Fruit fly (Drosophila melanogaster): ENCODE data around the gene Ras64B.

Ras64B gene

DNA sequence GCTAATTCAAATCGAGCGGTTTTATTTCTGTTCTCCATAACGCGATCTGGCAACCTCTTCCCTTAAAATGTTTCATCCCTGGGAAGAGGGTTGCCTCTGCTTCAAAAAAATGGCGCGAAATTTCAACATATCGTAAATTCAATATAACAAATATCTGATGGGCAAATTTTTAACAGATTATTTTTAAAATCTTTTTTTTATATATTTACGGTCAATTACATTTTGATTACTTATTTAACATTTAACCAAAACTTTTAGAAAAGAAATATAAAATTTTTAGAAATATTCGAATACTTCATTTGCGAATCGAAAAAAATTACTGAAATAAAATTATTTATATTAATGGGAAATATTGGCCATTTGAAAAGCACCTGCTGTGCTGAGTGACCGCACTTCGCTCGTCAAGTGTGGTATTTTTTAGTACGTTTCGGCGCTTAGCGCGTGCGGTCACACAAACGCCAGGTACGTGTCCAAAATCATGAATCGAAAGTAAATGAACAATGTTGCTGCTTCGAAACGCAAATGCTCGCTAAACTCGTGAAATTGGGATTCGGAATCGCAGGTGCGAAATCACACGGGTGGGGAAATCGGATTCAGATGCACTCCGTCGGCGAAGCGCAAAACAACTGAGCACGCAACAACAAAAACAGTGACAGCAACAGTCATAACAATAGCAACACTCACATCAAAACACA lies 31.2 kb downstream of the Ras64B start, which contains the start of gene Ero1L (continued):
- TF ChIP-seq slou (GFP tag; optimal IDR thresholded peaks at IDR 0.05): no peak
- TF ChIP-seq ac (GFP tag; optimal IDR thresholded peaks at IDR 0.05): no peak
- no peak for TF ChIP-seq CG12299 (tag; optimal IDR thresholded peaks at IDR 0.05)
- TF ChIP-seq CG17612 (GFP tag; IDR thresholded peaks at IDR 0.05): no peak
- TF ChIP-seq CG32532 (GFP tag; IDR thresholded peaks at IDR 0.05): peak; percentile 23; the same call in 1 of the 2 replicates
- TF ChIP-seq fd96Cb (tag; optimal IDR thresholded peaks at IDR 0.05): peak; percentile 14
- TF ChIP-seq CG13894 (tag; optimal IDR thresholded peaks at IDR 0.05): no peak
- peak in 1 of 2 experiments; percentile 54 for TF ChIP-seq crp (GFP tag; optimal IDR thresholded peaks at IDR 0.05)
- peak; percentile 37 for TF ChIP-seq CG6689 (GFP tag; IDR thresholded peaks at IDR 0.05)
- no peak for TF ChIP-seq tll (GFP tag; optimal IDR thresholded peaks at IDR 0.05)
- TF ChIP-seq CG3407 (GFP tag; optimal IDR thresholded peaks at IDR 0.05): no peak
- TF ChIP-seq Mes4 (GFP tag; optimal IDR thresholded peaks at IDR 0.05): no peak
- TF ChIP-seq Trl (optimal IDR thresholded peaks at IDR 0.05): no peak
- TF ChIP-seq Trl (GFP tag; optimal IDR thresholded peaks at IDR 0.05): no peak
- TF ChIP-seq Six4 (GFP tag; optimal IDR thresholded peaks at IDR 0.05): no peak
- no peak for TF ChIP-seq maf-S (GFP tag; optimal IDR thresholded peaks at IDR 0.05)
- TF ChIP-seq CG31224 (GFP tag; IDR thresholded peaks at IDR 0.05): no peak
- no peak for TF ChIP-seq Pdp1 (GFP tag; optimal IDR thresholded peaks at IDR 0.05)
- no peak for TF ChIP-seq Camta (GFP tag; optimal IDR thresholded peaks at IDR 0.05)
- TF ChIP-seq CG5245 (GFP tag; optimal IDR thresholded peaks at IDR 0.05): no peak
- TF ChIP-seq bbx (GFP tag; IDR thresholded peaks at IDR 0.05; ENCODE audit: partially characterized antibody): peak; percentile 50
- TF ChIP-seq salm (tag; optimal IDR thresholded peaks at IDR 0.05): no peak
- TF ChIP-seq Kr (GFP tag; optimal IDR thresholded peaks at IDR 0.05): no peak
- TF ChIP-seq NFAT (GFP tag; IDR thresholded peaks at IDR 0.05): no peak
- no peak for TF ChIP-seq CG7839 (tag; optimal IDR thresholded peaks at IDR 0.05)
- TF ChIP-seq zen2 (GFP tag; IDR thresholded peaks at IDR 0.05; ENCODE audit: partially characterized antibody): no peak
- TF ChIP-seq da (GFP tag; optimal IDR thresholded peaks at IDR 0.05): no peak
- TF ChIP-seq br (optimal IDR thresholded peaks at IDR 0.05): no peak
- TF ChIP-seq inv (GFP tag; IDR thresholded peaks at IDR 0.05; ENCODE audit: partially characterized antibody): no peak
- no peak for TF ChIP-seq CkIIα-i1 (GFP tag; IDR thresholded peaks at IDR 0.05)
- TF ChIP-seq gfzf (GFP tag; optimal IDR thresholded peaks at IDR 0.05): peak; percentile 87
- peak; percentile 30; the same call in 1 of the 3 replicates for TF ChIP-seq otp (GFP tag; IDR thresholded peaks at IDR 0.05)
- no peak for TF ChIP-seq CG2202 (tag; optimal IDR thresholded peaks at IDR 0.05)
- TF ChIP-seq lab (GFP tag; optimal IDR thresholded peaks at IDR 0.05): peak; percentile 67
- peak; percentile 25 for TF ChIP-seq CG1602 (GFP tag; optimal IDR thresholded peaks at IDR 0.05)
- TF ChIP-seq vvl (GFP tag; IDR thresholded peaks at IDR 0.05): peak; percentile 44
- peak; percentile 36 for TF ChIP-seq CG10147 (GFP tag; optimal IDR thresholded peaks at IDR 0.05)
- TF ChIP-seq Xbp1 (GFP tag; optimal IDR thresholded peaks at IDR 0.05): peak; percentile 17
- TF ChIP-seq stwl (tag; optimal IDR thresholded peaks at IDR 0.05): peak; percentile 65
- no peak for TF ChIP-seq hbn (GFP tag; IDR thresholded peaks at IDR 0.05; ENCODE audit: partially characterized antibody)
- TF ChIP-seq exex (tag; optimal IDR thresholded peaks at IDR 0.05): no peak
- no peak for TF ChIP-seq fd102C (GFP tag; optimal IDR thresholded peaks at IDR 0.05)
- TF ChIP-seq CG15269 (tag; optimal IDR thresholded peaks at IDR 0.05): no peak
- no peak for TF ChIP-seq CrebB (tag; optimal IDR thresholded peaks at IDR 0.05)
- TF ChIP-seq CG10462 (GFP tag; optimal IDR thresholded peaks at IDR 0.05): no peak
- TF ChIP-seq p53 (GFP tag; optimal IDR thresholded peaks at IDR 0.05): no peak
- peak; percentile 72; the same call in 2 of the 3 replicates for TF ChIP-seq ci (GFP tag; IDR thresholded peaks at IDR 0.05)
- TF ChIP-seq Dfd (GFP tag; optimal IDR thresholded peaks at IDR 0.05): no peak
- TF ChIP-seq CG3065 (GFP tag; optimal IDR thresholded peaks at IDR 0.05): no peak
- TF ChIP-seq Asciz (GFP tag; optimal IDR thresholded peaks at IDR 0.05): no peak

Data from whole organism, embryonic.